Comparison of ENCODE assay signal across 6 fruit fly cellular contexts in genomic region chr3R:14373192-14373827, dm6.
TF ChIP-seq lines count a peak whose summit lies in the region.

No protein-coding gene starts in this region.

- no peak for TF ChIP-seq CTCF in whole organism, embryonic (GFP tag; optimal IDR thresholded peaks at IDR 0.05; lab: Kevin White, UChicago)

TF ChIP-seq in whole organism, 6 proteins besides CTCF, POLR2A, EP300 and RAD21:
- peak; percentile 35 for TF ChIP-seq CG8478 (optimal IDR thresholded peaks at IDR 0.05; lab: Kevin White, UChicago)
- TF ChIP-seq psq (optimal IDR thresholded peaks at IDR 0.05; lab: Kevin White, UChicago), result no peak
TF ChIP-seq in whole organism: peak in this region for 1.

TF ChIP-seq in whole organism, adult, 20 proteins besides CTCF, POLR2A, EP300 and RAD21:
- TF ChIP-seq ovo (GFP tag; optimal IDR thresholded peaks at IDR 0.05; lab: Kevin White, UChicago), result no peak
- peak; percentile 65 for TF ChIP-seq kay (GFP tag; lab: Kevin White, UChicago; ENCODE audit: borderline replicate concordance)
- TF ChIP-seq CG11617 (GFP tag; optimal IDR thresholded peaks at IDR 0.05; lab: Kevin White, UChicago), result peak; percentile 67
- TF ChIP-seq CG14711 (tag; optimal IDR thresholded peaks at IDR 0.05; lab: Kevin White, UChicago), result peak; percentile 50
- TF ChIP-seq Clk (GFP tag; optimal IDR thresholded peaks at IDR 0.05; lab: Kevin White, UChicago), result no peak
- TF ChIP-seq CG12768 (GFP tag; optimal IDR thresholded peaks at IDR 0.05; lab: Kevin White, UChicago), result no peak
- no peak for TF ChIP-seq cnc (optimal IDR thresholded peaks at IDR 0.05; lab: Kevin White, UChicago)
- peak; percentile 58 for TF ChIP-seq CG7101 (tag; optimal IDR thresholded peaks at IDR 0.05; lab: Kevin White, UChicago)
- TF ChIP-seq CG1620 (GFP tag; optimal IDR thresholded peaks at IDR 0.05; lab: Kevin White, UChicago), result peak; percentile 20
- TF ChIP-seq tj (GFP tag; optimal IDR thresholded peaks at IDR 0.05; lab: Kevin White, UChicago), result peak; percentile 79
- TF ChIP-seq CG5204 (GFP tag; optimal IDR thresholded peaks at IDR 0.05; lab: Kevin White, UChicago), result peak; percentile 74
- peak; percentile 77 for TF ChIP-seq CG33017 (tag; optimal IDR thresholded peaks at IDR 0.05; lab: Kevin White, UChicago)
- peak; percentile 58 for TF ChIP-seq CG7045 (GFP tag; optimal IDR thresholded peaks at IDR 0.05; lab: Kevin White, UChicago)
- no peak for TF ChIP-seq Mnt (GFP tag; optimal IDR thresholded peaks at IDR 0.05; lab: Kevin White, UChicago)
- TF ChIP-seq Hr96 (GFP tag; optimal IDR thresholded peaks at IDR 0.05; lab: Kevin White, UChicago), result peak; percentile 77
- no peak for TF ChIP-seq cic (GFP tag; optimal IDR thresholded peaks at IDR 0.05; lab: Kevin White, UChicago)
- no peak for TF ChIP-seq toe (GFP tag; optimal IDR thresholded peaks at IDR 0.05; lab: Kevin White, UChicago)
- TF ChIP-seq Crg-1 (GFP tag; optimal IDR thresholded peaks at IDR 0.05; lab: Kevin White, UChicago), result no peak

TF ChIP-seq in whole organism, embryonic, 481 proteins besides CTCF, POLR2A, EP300 and RAD21 (continues in another document):
- peak; percentile 73 for TF ChIP-seq Fer1 (GFP tag; optimal IDR thresholded peaks at IDR 0.05; lab: Kevin White, UChicago)
- peak; percentile 74; the same call in 2 of the 3 replicates for TF ChIP-seq gce (GFP tag; IDR thresholded peaks at IDR 0.05; lab: Robert Waterston, UW)
- peak; percentile 74 for TF ChIP-seq CG10431 (GFP tag; optimal IDR thresholded peaks at IDR 0.05; lab: Kevin White, UChicago)
- TF ChIP-seq CG11504 (tag; optimal IDR thresholded peaks at IDR 0.05; lab: Kevin White, UChicago), result peak; percentile 100
- TF ChIP-seq CG6689 (GFP tag; IDR thresholded peaks at IDR 0.05; lab: Robert Waterston, UW), result peak; percentile 88
- peak; percentile 91 for TF ChIP-seq CG17361 (GFP tag; IDR thresholded peaks at IDR 0.05; lab: Robert Waterston, UW)
- TF ChIP-seq CG31365 (tag; optimal IDR thresholded peaks at IDR 0.05; lab: Kevin White, UChicago), result no peak
- TF ChIP-seq hkb (optimal IDR thresholded peaks at IDR 0.05; lab: Kevin White, UChicago), result no peak
- TF ChIP-seq hkb (GFP tag; IDR thresholded peaks at IDR 0.05; lab: Robert Waterston, UW), result peak; percentile 87
- TF ChIP-seq danr (GFP tag; IDR thresholded peaks at IDR 0.05; lab: Robert Waterston, UW), result no peak
- peak; percentile 61 for TF ChIP-seq CG6813 (GFP tag; optimal IDR thresholded peaks at IDR 0.05; lab: Kevin White, UChicago)
- TF ChIP-seq CG12299 (tag; optimal IDR thresholded peaks at IDR 0.05; lab: Kevin White, UChicago), result peak; percentile 77
- TF ChIP-seq CG6254 (GFP tag; optimal IDR thresholded peaks at IDR 0.05; lab: Kevin White, UChicago), result peak; percentile 63
- peak; percentile 96 for TF ChIP-seq gcm2 (GFP tag; optimal IDR thresholded peaks at IDR 0.05; lab: Kevin White, UChicago)
- peak; percentile 93 for TF ChIP-seq Bteb2 (GFP tag; optimal IDR thresholded peaks at IDR 0.05; lab: Kevin White, UChicago)
- peak; percentile 95 for TF ChIP-seq bowl (GFP tag; IDR thresholded peaks at IDR 0.05; lab: Robert Waterston, UW)
- peak; percentile 81 for TF ChIP-seq CG1647 (GFP tag; optimal IDR thresholded peaks at IDR 0.05; lab: Kevin White, UChicago)
- peak; percentile 98 for TF ChIP-seq Sox102F (GFP tag; optimal IDR thresholded peaks at IDR 0.05; lab: Kevin White, UChicago)

TF ChIP-seq in whole organism, prepupa, 60 proteins besides CTCF, POLR2A, EP300 and RAD21 (continues in another document):
- TF ChIP-seq CG10631 (GFP tag; optimal IDR thresholded peaks at IDR 0.05; lab: Kevin White, UChicago), result peak; percentile 98
- peak; percentile 98 for TF ChIP-seq fd59A (GFP tag; optimal IDR thresholded peaks at IDR 0.05; lab: Kevin White, UChicago)
- peak; percentile 88 for TF ChIP-seq CG6808 (GFP tag; optimal IDR thresholded peaks at IDR 0.05; lab: Kevin White, UChicago)
- TF ChIP-seq CG6276 (GFP tag; optimal IDR thresholded peaks at IDR 0.05; lab: Kevin White, UChicago), result peak; percentile 96
- TF ChIP-seq CG34406 (GFP tag; optimal IDR thresholded peaks at IDR 0.05; lab: Kevin White, UChicago), result peak; percentile 94
- peak; percentile 100 for TF ChIP-seq Hr4 (GFP tag; optimal IDR thresholded peaks at IDR 0.05; lab: Kevin White, UChicago)
- TF ChIP-seq Ets96B (tag; optimal IDR thresholded peaks at IDR 0.05; lab: Kevin White, UChicago), result peak; percentile 99
- peak; percentile 97 for TF ChIP-seq CG6163 (GFP tag; IDR thresholded peaks at IDR 0.05; lab: Robert Waterston, UW)
- peak; percentile 95 for TF ChIP-seq dsx (GFP tag; optimal IDR thresholded peaks at IDR 0.05; lab: Kevin White, UChicago; ENCODE audit: poor library complexity, severe bottlenecking)
- peak; percentile 88 for TF ChIP-seq CG11902 (GFP tag; optimal IDR thresholded peaks at IDR 0.05; lab: Kevin White, UChicago)
- TF ChIP-seq cyc (GFP tag; optimal IDR thresholded peaks at IDR 0.05; lab: Kevin White, UChicago), result peak; percentile 89
- TF ChIP-seq CG15336 (GFP tag; IDR thresholded peaks at IDR 0.05; lab: Robert Waterston, UW), result peak; percentile 99
- TF ChIP-seq CG16779 (tag; optimal IDR thresholded peaks at IDR 0.05; lab: Kevin White, UChicago), result peak; percentile 95
- TF ChIP-seq Sox102F (GFP tag; optimal IDR thresholded peaks at IDR 0.05; lab: Kevin White, UChicago), result peak; percentile 90
- peak; percentile 94 for TF ChIP-seq CG31627 (GFP tag; optimal IDR thresholded peaks at IDR 0.05; lab: Kevin White, UChicago)
- TF ChIP-seq CG11762 (GFP tag; optimal IDR thresholded peaks at IDR 0.05; lab: Kevin White, UChicago; ENCODE audit: insufficient read depth), result peak; percentile 93
- TF ChIP-seq Blimp-1 (GFP tag; optimal IDR thresholded peaks at IDR 0.05; lab: Kevin White, UChicago), result peak; percentile 3
- TF ChIP-seq Met (GFP tag; optimal IDR thresholded peaks at IDR 0.05; lab: Kevin White, UChicago), result peak; percentile 93

TF ChIP-seq in whole organism, pupa, 21 proteins besides CTCF, POLR2A, EP300 and RAD21:
- peak; percentile 96 for TF ChIP-seq CG10348 (GFP tag; IDR thresholded peaks at IDR 0.05; lab: Robert Waterston, UW)
- TF ChIP-seq Ets98B (GFP tag; IDR thresholded peaks at IDR 0.05; lab: Robert Waterston, UW), result peak; percentile 96
- peak; percentile 94 for TF ChIP-seq D1 (tag; optimal IDR thresholded peaks at IDR 0.05; lab: Kevin White, UChicago)
- peak; percentile 99 for TF ChIP-seq CG14655 (GFP tag; optimal IDR thresholded peaks at IDR 0.05; lab: Kevin White, UChicago)
- TF ChIP-seq CG17806 (tag; optimal IDR thresholded peaks at IDR 0.05; lab: Kevin White, UChicago), result peak; percentile 97
- TF ChIP-seq EcR (GFP tag; optimal IDR thresholded peaks at IDR 0.05; lab: Kevin White, UChicago), result peak; percentile 19
- peak; percentile 99 for TF ChIP-seq CG9948 (tag; optimal IDR thresholded peaks at IDR 0.05; lab: Kevin White, UChicago)
- TF ChIP-seq CG12605 (GFP tag; IDR thresholded peaks at IDR 0.05; lab: Robert Waterston, UW), result peak; percentile 84
- peak; percentile 98 for TF ChIP-seq CG4496 (GFP tag; IDR thresholded peaks at IDR 0.05; lab: Robert Waterston, UW)
- TF ChIP-seq fd96Ca (GFP tag; IDR thresholded peaks at IDR 0.05; lab: Robert Waterston, UW), result peak; percentile 98
- peak; percentile 95 for TF ChIP-seq Pif1B (GFP tag; optimal IDR thresholded peaks at IDR 0.05; lab: Kevin White, UChicago)
- peak; percentile 93 for TF ChIP-seq CG32121 (GFP tag; IDR thresholded peaks at IDR 0.05; lab: Robert Waterston, UW)
- peak; percentile 98 for TF ChIP-seq CG34367 (tag; optimal IDR thresholded peaks at IDR 0.05; lab: Kevin White, UChicago)
- TF ChIP-seq Snoo (tag; optimal IDR thresholded peaks at IDR 0.05; lab: Kevin White, UChicago), result peak; percentile 89
- TF ChIP-seq rn (GFP tag; IDR thresholded peaks at IDR 0.05; lab: Robert Waterston, UW), result peak; percentile 87
- TF ChIP-seq Pif1A (GFP tag; optimal IDR thresholded peaks at IDR 0.05; lab: Kevin White, UChicago), result peak; percentile 97
- peak; percentile 88 for TF ChIP-seq CG13204 (GFP tag; optimal IDR thresholded peaks at IDR 0.05; lab: Kevin White, UChicago)
- TF ChIP-seq gl (tag; optimal IDR thresholded peaks at IDR 0.05; lab: Kevin White, UChicago), result peak; percentile 91
- peak; percentile 98 for TF ChIP-seq CG8301 (tag; optimal IDR thresholded peaks at IDR 0.05; lab: Kevin White, UChicago)
- peak; percentile 95 for TF ChIP-seq CG8159 (tag; optimal IDR thresholded peaks at IDR 0.05; lab: Kevin White, UChicago)
- peak; percentile 97 for TF ChIP-seq CG15710 (tag; optimal IDR thresholded peaks at IDR 0.05; lab: Kevin White, UChicago)

TF ChIP-seq in whole organism, wandering third instar larva, 38 proteins besides CTCF, POLR2A, EP300 and RAD21 (continues in another document):
- no peak for TF ChIP-seq usp (GFP tag; optimal IDR thresholded peaks at IDR 0.05; lab: Kevin White, UChicago)
- peak; percentile 52 for TF ChIP-seq woc (GFP tag; optimal IDR thresholded peaks at IDR 0.05; lab: Kevin White, UChicago)
- no peak for TF ChIP-seq dl (GFP tag; optimal IDR thresholded peaks at IDR 0.05; lab: Kevin White, UChicago; ENCODE audit: insufficient read depth in 1 of 2, partially characterized antibody in 2 of 2)
- TF ChIP-seq Myc (optimal IDR thresholded peaks at IDR 0.05; lab: Kevin White, UChicago), result peak; percentile 54
- peak; percentile 57 for TF ChIP-seq dmrt93B (GFP tag; optimal IDR thresholded peaks at IDR 0.05; lab: Kevin White, UChicago)
- TF ChIP-seq fru (GFP tag; optimal IDR thresholded peaks at IDR 0.05; lab: Kevin White, UChicago), result peak; percentile 87
- TF ChIP-seq brk (GFP tag; optimal IDR thresholded peaks at IDR 0.05; lab: Kevin White, UChicago), result peak; percentile 71
- peak; percentile 78 for TF ChIP-seq Sp1 (GFP tag; optimal IDR thresholded peaks at IDR 0.05; lab: Kevin White, UChicago)
- TF ChIP-seq GATAd (GFP tag; optimal IDR thresholded peaks at IDR 0.05; lab: Kevin White, UChicago), result peak; percentile 12
- no peak for TF ChIP-seq CrebA (GFP tag; optimal IDR thresholded peaks at IDR 0.05; lab: Kevin White, UChicago; ENCODE audit: borderline replicate concordance)
- no peak for TF ChIP-seq N (GFP tag; optimal IDR thresholded peaks at IDR 0.05; lab: Kevin White, UChicago)
- TF ChIP-seq rgr (GFP tag; optimal IDR thresholded peaks at IDR 0.05; lab: Kevin White, UChicago), result peak; percentile 90
- TF ChIP-seq pan (optimal IDR thresholded peaks at IDR 0.05; lab: Kevin White, UChicago), result no peak
- no peak for TF ChIP-seq CG9705 (GFP tag; optimal IDR thresholded peaks at IDR 0.05; lab: Kevin White, UChicago)
- TF ChIP-seq dsf (GFP tag; optimal IDR thresholded peaks at IDR 0.05; lab: Kevin White, UChicago; ENCODE audit: borderline replicate concordance), result peak; percentile 42
- TF ChIP-seq lola (GFP tag; optimal IDR thresholded peaks at IDR 0.05; lab: Kevin White, UChicago), result no peak
- TF ChIP-seq Abd-B (GFP tag; optimal IDR thresholded peaks at IDR 0.05; lab: Kevin White, UChicago), result no peak
- peak; percentile 65 for TF ChIP-seq Mio (GFP tag; optimal IDR thresholded peaks at IDR 0.05; lab: Kevin White, UChicago)
- TF ChIP-seq Dfd (GFP tag; optimal IDR thresholded peaks at IDR 0.05; lab: Kevin White, UChicago), result no peak
- peak; percentile 4 for TF ChIP-seq Vsx2 (GFP tag; optimal IDR thresholded peaks at IDR 0.05; lab: Kevin White, UChicago; ENCODE audit: partially characterized antibody)
- peak; percentile 82 for TF ChIP-seq br (GFP tag; optimal IDR thresholded peaks at IDR 0.05; lab: Kevin White, UChicago)
- TF ChIP-seq sv (GFP tag; optimal IDR thresholded peaks at IDR 0.05; lab: Kevin White, UChicago), result peak; percentile 93
